Fruit fly (Drosophila melanogaster) whole organism, pupa: Measurements from ENCODE around the gene CG10598.

Experiments
- CG10348 ChIP-seq: fragments of 200-800 bp; sonication (Bioruptor generic); IDR thresholded peaks from 2 replicates; pipeline ENCODE4 v1.3.6; 2022; ENCODE audit warnings: missing biosample characterization, missing genetic modification characterization
- CG13204 ChIP-seq: fragments of 200-800 bp; sonication (Bioruptor generic); optimal IDR thresholded peaks from 2 replicates; lab custom pipeline; 2018; ENCODE audit warnings: missing biosample characterization, mild to moderate bottlenecking, missing genetic modification characterization, moderate library complexity
- CG14655 ChIP-seq: fragments of 200-800 bp; sonication (Bioruptor generic); optimal IDR thresholded peaks from 3 replicates; lab custom pipeline; 2017; ENCODE audit warnings: mild to moderate bottlenecking, missing biosample characterization, missing genetic modification reagents, missing genetic modification characterization
- CG8301 ChIP-seq: fragments of 200-800 bp; sonication (Bioruptor generic); optimal IDR thresholded peaks from 2 replicates; lab custom pipeline; 2018; ENCODE audit warnings: missing biosample characterization, mild to moderate bottlenecking, missing genetic modification characterization
- Pif1A ChIP-seq: fragments of 200-800 bp; sonication (Bioruptor generic); optimal IDR thresholded peaks from 3 replicates; lab custom pipeline; 2016; ENCODE audit warnings: missing biosample characterization, missing genetic modification characterization
- Snoo ChIP-seq: fragments of 200-800 bp; sonication (Bioruptor generic); optimal IDR thresholded peaks from 3 replicates; lab custom pipeline; 2017; ENCODE audit warnings: missing biosample characterization, mild to moderate bottlenecking, missing genetic modification characterization, inconsistent platforms
- rn ChIP-seq: fragments of 200-800 bp; sonication (Bioruptor generic); IDR thresholded peaks from 2 replicates; pipeline ENCODE4 v1.3.6; 2022; ENCODE audit warnings: missing biosample characterization, missing genetic modification characterization

- TF ChIP-seq CG13204 (GFP tag; lab: Kevin White, UChicago) (no peak), rn (GFP tag; lab: Robert Waterston, UW) (no peak), CG14655 (GFP tag; lab: Kevin White, UChicago) (no peak), CG10348 (GFP tag; lab: Robert Waterston, UW) (no peak), Pif1A (GFP tag; lab: Kevin White, UChicago) (no peak), Snoo (tag; lab: Kevin White, UChicago) (no peak), CG8301 (no peak)
These were observed 21.6 kb downstream of the CG10598 start for dm6 chrX:17205028-17205427.
